Fruit fly (Drosophila melanogaster) whole organism, embryonic: Measurements from ENCODE around the gene mRpL19.
A peak's percentile ranks its signal among the peaks of the same experiment; 100 is the strongest.

ENCODE experiments used
- ATbp ChIP-seq: fragments of 200-800 bp; sonication (Bioruptor generic); optimal IDR thresholded peaks from 2 replicates; lab custom pipeline; 2017; ENCODE audit warnings: missing biosample characterization, mild to moderate bottlenecking, missing genetic modification characterization, missing genetic modification reagents
- Atf6 ChIP-seq: fragments of 200-800 bp; sonication (Bioruptor generic); IDR thresholded peaks from 2 replicates; pipeline ENCODE4 v1.3.6; 2022; ENCODE audit warnings: missing biosample characterization, missing genetic modification characterization
- CG11398 ChIP-seq: fragments of 200-800 bp; sonication (Bioruptor generic); optimal IDR thresholded peaks from 2 replicates; lab custom pipeline; 2016; ENCODE audit warnings: missing biosample characterization, missing genetic modification characterization
- CG1233 ChIP-seq: fragments of 200-800 bp; sonication (Bioruptor generic); optimal IDR thresholded peaks from 4 replicates; lab custom pipeline; 2018; ENCODE audit warnings: missing biosample characterization, mild to moderate bottlenecking, missing genetic modification characterization
- CG12744 ChIP-seq: fragments of 200-800 bp; sonication (Bioruptor generic); optimal IDR thresholded peaks from 2 replicates; lab custom pipeline; 2016; ENCODE audit warnings: missing biosample characterization, missing genetic modification characterization
- CG13287 ChIP-seq: fragments of 200-800 bp; sonication (Bioruptor generic); IDR thresholded peaks from 2 replicates; pipeline ENCODE4 v1.3.6; 2022; ENCODE audit warnings: missing biosample characterization, missing genetic modification characterization; ENCODE audit not compliant: partially characterized antibody
- CG13775 ChIP-seq: fragments of 200-800 bp; sonication (Bioruptor generic); optimal IDR thresholded peaks from 3 replicates; lab custom pipeline; 2017; ENCODE audit warnings: missing biosample characterization, mild to moderate bottlenecking, missing genetic modification characterization
- CG14710 ChIP-seq: fragments of 200-800 bp; sonication (Bioruptor generic); optimal IDR thresholded peaks from 3 replicates; lab custom pipeline; 2019; ENCODE audit warnings: missing biosample characterization, mild to moderate bottlenecking, missing genetic modification characterization, moderate library complexity
- CG17328 ChIP-seq: fragments of 200-800 bp; sonication (Bioruptor generic); IDR thresholded peaks from 2 replicates; pipeline ENCODE4 v1.3.6; 2022; ENCODE audit warnings: missing biosample characterization, missing genetic modification characterization
- CG17829 ChIP-seq: fragments of 200-800 bp; optimal IDR thresholded peaks from 2 replicates; lab custom pipeline; 2019; ENCODE audit warnings: missing biosample characterization, mild to moderate bottlenecking, missing genetic modification characterization, moderate library complexity
- CG30020 ChIP-seq: fragments of 200-800 bp; optimal IDR thresholded peaks from 2 replicates; lab custom pipeline; 2019; ENCODE audit warnings: missing biosample characterization, mild to moderate bottlenecking, missing genetic modification characterization, moderate library complexity
- CG31388 ChIP-seq: fragments of 200-800 bp; sonication (Bioruptor generic); optimal IDR thresholded peaks from 2 replicates; lab custom pipeline; 2016; ENCODE audit warnings: missing biosample characterization, missing genetic modification characterization
- CG3726 ChIP-seq: fragments of 200-800 bp; sonication (Bioruptor generic); IDR thresholded peaks from 3 replicates; pipeline ENCODE4, ENCODE4 v1.3.6; 2022; ENCODE audit warnings: missing biosample characterization, missing genetic modification characterization
- CG4424 ChIP-seq: fragments of 200-800 bp; sonication (Bioruptor generic); optimal IDR thresholded peaks from 3 replicates; lab custom pipeline; 2016; ENCODE audit warnings: missing biosample characterization, missing genetic modification characterization
- CG6689 ChIP-seq: fragments of 200-800 bp; sonication (Bioruptor generic); IDR thresholded peaks from 2 replicates; pipeline ENCODE4 v1.3.6; 2022; ENCODE audit warnings: missing biosample characterization, missing genetic modification characterization
- CG6765 ChIP-seq: fragments of 200-800 bp; sonication (Bioruptor generic); optimal IDR thresholded peaks from 3 replicates; lab custom pipeline; 2017; ENCODE audit warnings: missing biosample characterization, mild to moderate bottlenecking, missing genetic modification characterization
- CG7556 ChIP-seq: fragments of 200-800 bp; sonication (Bioruptor generic); optimal IDR thresholded peaks from 2 replicates; lab custom pipeline; 2017; ENCODE audit warnings: missing biosample characterization, mild to moderate bottlenecking, missing genetic modification characterization
- Dfd ChIP-seq, 2 experiments: fragments of >200 bp; optimal IDR thresholded peaks; 2 replicates each; lab custom pipeline; 2017; ENCODE audit warnings: missing biosample characterization in 2 of 2, missing genetic modification characterization in 2 of 2
- Gsc ChIP-seq: fragments of 200-800 bp; sonication (Bioruptor generic); IDR thresholded peaks from 2 replicates; pipeline ENCODE4 v1.3.6; 2022; ENCODE audit warnings: missing biosample characterization, missing genetic modification characterization
- H2.0 ChIP-seq: fragments of 200-800 bp; sonication (Bioruptor generic); IDR thresholded peaks from 2 replicates; pipeline ENCODE4 v1.3.6; 2022; ENCODE audit warnings: missing biosample characterization, missing genetic modification characterization
- HHEX ChIP-seq: fragments of 200-800 bp; sonication (Bioruptor generic); optimal IDR thresholded peaks from 3 replicates; lab custom pipeline; 2017; ENCODE audit warnings: missing biosample characterization, mild to moderate bottlenecking, missing genetic modification characterization, missing genetic modification reagents
- Hr78 ChIP-seq, 2 experiments: fragments of 200-800 bp in 1 of 2; fragments of >200 bp in 1 of 2; sonication (Bioruptor generic) in 1 of 2; optimal IDR thresholded peaks; 2 replicates each; lab custom pipeline; 2017 to 2019; ENCODE audit warnings: missing biosample characterization in 2 of 2, missing genetic modification characterization in 2 of 2, mild to moderate bottlenecking in 1 of 2, moderate library complexity in 1 of 2
- Nf-YA ChIP-seq: fragments of 200-800 bp; sonication (Bioruptor generic); IDR thresholded peaks from 2 replicates; pipeline ENCODE4 v1.3.6; 2022; ENCODE audit warnings: missing biosample characterization, missing genetic modification characterization
- PHDP ChIP-seq: fragments of 200-800 bp; sonication (Bioruptor generic); optimal IDR thresholded peaks from 3 replicates; lab custom pipeline; 2018; ENCODE audit warnings: missing biosample characterization, mild to moderate bottlenecking, missing genetic modification characterization, moderate library complexity
- Rfx ChIP-seq: fragments of 200-800 bp; sonication (Bioruptor generic); IDR thresholded peaks from 2 replicates; pipeline ENCODE4 v1.3.6; 2022; ENCODE audit warnings: missing biosample characterization, missing genetic modification characterization
- Sox102F ChIP-seq: fragments of 200-800 bp; sonication (Bioruptor generic); optimal IDR thresholded peaks from 2 replicates; lab custom pipeline; 2018; ENCODE audit warnings: missing biosample characterization, mild to moderate bottlenecking, missing genetic modification characterization, moderate library complexity
- Tbp ChIP-seq: fragments of >200 bp; optimal IDR thresholded peaks from 2 replicates; lab custom pipeline; 2018; ENCODE audit warnings: missing biosample characterization, missing genetic modification characterization
- amos ChIP-seq: fragments of 200-800 bp; sonication (Bioruptor generic); IDR thresholded peaks from 2 replicates; pipeline ENCODE4 v1.3.6; 2022; ENCODE audit warnings: missing biosample characterization, missing genetic modification characterization; ENCODE audit not compliant: partially characterized antibody
- cas ChIP-seq: fragments of 200-800 bp; sonication (Bioruptor generic); IDR thresholded peaks from 2 replicates; pipeline ENCODE4 v1.3.6; 2022; ENCODE audit warnings: missing biosample characterization, missing genetic modification characterization
- chinmo ChIP-seq: fragments of 200-800 bp; sonication (Bioruptor generic); IDR thresholded peaks from 4 replicates; pipeline ENCODE4 v1.3.6; 2022; ENCODE audit warnings: missing biosample characterization, missing genetic modification characterization; ENCODE audit not compliant: partially characterized antibody
- crp ChIP-seq, 2 experiments: fragments of 200-800 bp; sonication (Bioruptor generic); optimal IDR thresholded peaks; 2 replicates in 1 of 2; 3 replicates in 1 of 2; lab custom pipeline; 2017; ENCODE audit warnings: missing biosample characterization in 2 of 2, missing genetic modification characterization in 2 of 2, mild to moderate bottlenecking in 1 of 2, moderate library complexity in 1 of 2
- cwo ChIP-seq: fragments of 200-800 bp; sonication (Bioruptor generic); optimal IDR thresholded peaks from 3 replicates; lab custom pipeline; 2017; ENCODE audit warnings: missing biosample characterization, missing genetic modification characterization, mild to moderate bottlenecking, moderate library complexity, missing genetic modification reagents
- dm ChIP-seq: fragments of 200-800 bp; sonication (Bioruptor generic); optimal IDR thresholded peaks from 3 replicates; lab custom pipeline; 2016; ENCODE audit warnings: missing biosample characterization, missing genetic modification characterization
- dmrt11E ChIP-seq: fragments of 200-800 bp; sonication (Bioruptor generic); optimal IDR thresholded peaks from 3 replicates; lab custom pipeline; 2018; ENCODE audit warnings: missing biosample characterization, mild to moderate bottlenecking, missing genetic modification characterization, moderate library complexity
- eyg ChIP-seq: fragments of 200-800 bp; sonication (Bioruptor generic); optimal IDR thresholded peaks from 3 replicates; lab custom pipeline; 2016; ENCODE audit warnings: missing biosample characterization, missing genetic modification characterization
- fru ChIP-seq: fragments of >200 bp; optimal IDR thresholded peaks from 2 replicates; lab custom pipeline; 2017
- ftz-f1 ChIP-seq: fragments of 200-800 bp; sonication (Bioruptor generic); optimal IDR thresholded peaks from 2 replicates; lab custom pipeline; 2016; ENCODE audit warnings: missing biosample characterization, missing genetic modification characterization
- gt ChIP-seq: fragments of 200-800 bp; sonication (Bioruptor generic); IDR thresholded peaks from 2 replicates; pipeline ENCODE4 v1.3.6; 2022; ENCODE audit warnings: missing biosample characterization, missing genetic modification characterization
- h ChIP-seq: fragments of >200 bp; optimal IDR thresholded peaks from 2 replicates; lab custom pipeline; 2017
- inv ChIP-seq: fragments of 200-800 bp; sonication (Bioruptor generic); IDR thresholded peaks from 2 replicates; pipeline ENCODE4 v1.3.6; 2022; ENCODE audit warnings: missing biosample characterization, missing genetic modification characterization; ENCODE audit not compliant: partially characterized antibody
- kah ChIP-seq: fragments of 200-800 bp; sonication (Bioruptor generic); optimal IDR thresholded peaks from 2 replicates; lab custom pipeline; 2018; ENCODE audit warnings: missing biosample characterization, mild to moderate bottlenecking, missing genetic modification characterization
- knrl ChIP-seq: fragments of 200-800 bp; sonication (Bioruptor generic); IDR thresholded peaks from 3 replicates; pipeline ENCODE4 v1.3.6; 2022; ENCODE audit warnings: missing biosample characterization, missing genetic modification characterization; ENCODE audit not compliant: partially characterized antibody
- nerfin-1 ChIP-seq: fragments of 200-800 bp; sonication (Bioruptor generic); optimal IDR thresholded peaks from 3 replicates; lab custom pipeline; 2019; ENCODE audit warnings: missing biosample characterization, mild to moderate bottlenecking, missing genetic modification characterization, moderate library complexity
- phol ChIP-seq: fragments of 200-800 bp; sonication (Bioruptor generic); optimal IDR thresholded peaks from 3 replicates; lab custom pipeline; 2018; ENCODE audit warnings: missing biosample characterization, mild to moderate bottlenecking, missing genetic modification characterization, moderate library complexity
- ranshi ChIP-seq: fragments of 200-800 bp; sonication (Bioruptor generic); IDR thresholded peaks from 2 replicates; pipeline ENCODE4 v1.3.6; 2022; ENCODE audit warnings: missing biosample characterization, missing genetic modification characterization
- slbo ChIP-seq: fragments of 200-800 bp; sonication (Bioruptor generic); IDR thresholded peaks from 2 replicates; pipeline ENCODE4 v1.3.6; 2022; ENCODE audit warnings: missing biosample characterization, missing genetic modification characterization
- sna ChIP-seq: fragments of 200-800 bp; sonication (Bioruptor generic); IDR thresholded peaks from 2 replicates; pipeline ENCODE4 v1.3.6; 2022; ENCODE audit warnings: missing biosample characterization, missing genetic modification characterization; ENCODE audit not compliant: partially characterized antibody
- sqz ChIP-seq: fragments of 200-800 bp; sonication (Bioruptor generic); optimal IDR thresholded peaks from 3 replicates; lab custom pipeline; 2018; ENCODE audit warnings: missing biosample characterization, mild to moderate bottlenecking, missing genetic modification characterization
- tin ChIP-seq: fragments of 200-800 bp; sonication (Bioruptor generic); optimal IDR thresholded peaks from 3 replicates; lab custom pipeline; 2016; ENCODE audit warnings: missing biosample characterization, missing genetic modification characterization
- zen ChIP-seq: fragments of 200-800 bp; sonication (Bioruptor generic); optimal IDR thresholded peaks from 3 replicates; lab custom pipeline; 2018; ENCODE audit warnings: missing biosample characterization, mild to moderate bottlenecking, missing genetic modification characterization, moderate library complexity

Gene mRpL19

DNA sequence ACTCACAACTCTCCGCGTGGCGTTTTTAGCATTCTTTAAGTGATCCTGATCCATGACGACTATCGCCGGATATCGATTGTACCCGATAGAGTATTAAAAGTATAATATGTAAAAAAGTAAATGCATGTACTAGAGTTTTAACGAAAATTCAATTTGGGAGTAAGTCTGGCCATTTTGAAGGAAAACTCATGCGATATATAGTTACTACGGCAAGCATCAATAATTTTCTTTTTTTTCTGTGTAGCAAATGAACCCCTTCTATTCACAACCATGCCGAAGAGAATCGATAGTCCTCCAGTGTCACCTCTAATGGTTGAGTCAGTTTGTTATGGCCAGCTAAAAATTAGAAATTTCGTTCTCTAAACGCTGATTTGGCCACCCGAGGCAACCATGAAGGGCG is 21.2 kb upstream of the mRpL19 start, which contains the start of the genes Sys1 and Dhod (continued):
- TF ChIP-seq HHEX (GFP tag; lab: Kevin White, UChicago): peak; percentile 38
- no peak for TF ChIP-seq gt
- no peak for TF ChIP-seq ATbp
- TF ChIP-seq CG13775: peak; percentile 76
- TF ChIP-seq Tbp: no peak
- TF ChIP-seq CG13287 (GFP tag; lab: Robert Waterston, UW): peak; percentile 90
- no peak for TF ChIP-seq fru (lab: Kevin White, UChicago)
- TF ChIP-seq CG4424 (GFP tag; lab: Kevin White, UChicago): peak; percentile 70
- TF ChIP-seq tin: peak; percentile 63
- peak; percentile 43 for TF ChIP-seq CG11398 (GFP tag; lab: Kevin White, UChicago)
- TF ChIP-seq ranshi (GFP tag; lab: Robert Waterston, UW): 0 out of 2 replicates have a peak, but pooled peaks have one; percentile 35
- TF ChIP-seq kah (GFP tag; lab: Kevin White, UChicago): no peak
- TF ChIP-seq CG17328: peak; percentile 31; the same call in 1 of the 2 replicates
- TF ChIP-seq Hr78 (GFP tag; optimal IDR thresholded peaks at IDR 0.05; lab: Kevin White, UChicago): no peak
- no peak for TF ChIP-seq sqz (GFP tag; lab: Kevin White, UChicago)
- no peak for TF ChIP-seq h (lab: Kevin White, UChicago)
- peak; percentile 65; the same call in 1 of the 4 replicates for TF ChIP-seq chinmo (GFP tag; lab: Robert Waterston, UW)
- peak; percentile 42 for TF ChIP-seq cwo (GFP tag; lab: Kevin White, UChicago)
- peak; percentile 90 for TF ChIP-seq slbo
- TF ChIP-seq Dfd (GFP tag; optimal IDR thresholded peaks at IDR 0.05; lab: Kevin White, UChicago): no peak
- peak; percentile 58 for TF ChIP-seq dm (GFP tag; lab: Kevin White, UChicago)
- TF ChIP-seq dmrt11E (tag; lab: Kevin White, UChicago): peak; percentile 51
- peak; percentile 62 for TF ChIP-seq Sox102F
- TF ChIP-seq CG17829 (tag; lab: Kevin White, UChicago): peak; percentile 60
- TF ChIP-seq ftz-f1 (GFP tag; lab: Kevin White, UChicago): no peak
- peak; percentile 51 for TF ChIP-seq eyg (GFP tag; lab: Kevin White, UChicago)
- TF ChIP-seq H2.0 (GFP tag; lab: Robert Waterston, UW): peak; percentile 56
- peak; percentile 73 for TF ChIP-seq CG14710 (tag; lab: Kevin White, UChicago)
- TF ChIP-seq CG31388 (GFP tag; lab: Kevin White, UChicago): peak; percentile 4
- peak; percentile 91 for TF ChIP-seq CG6689 (GFP tag; lab: Robert Waterston, UW)
- TF ChIP-seq inv (GFP tag; lab: Robert Waterston, UW): peak; percentile 78
- TF ChIP-seq crp (GFP tag; optimal IDR thresholded peaks at IDR 0.05; lab: Kevin White, UChicago): no peak
- TF ChIP-seq Rfx (GFP tag; lab: Robert Waterston, UW): peak; percentile 77
- TF ChIP-seq CG1233 (GFP tag; lab: Kevin White, UChicago): peak; percentile 52
- TF ChIP-seq CG30020 (tag; lab: Kevin White, UChicago): peak; percentile 45
- peak; percentile 61 for TF ChIP-seq CG12744 (GFP tag; lab: Kevin White, UChicago)
- TF ChIP-seq CG7556 (GFP tag; lab: Kevin White, UChicago): peak; percentile 33
- TF ChIP-seq sna (GFP tag; lab: Robert Waterston, UW): peak; percentile 72; the same call in 1 of the 2 replicates
- TF ChIP-seq cas (GFP tag; lab: Robert Waterston, UW): 0 out of 2 replicates have a peak, but pooled peaks have one; percentile 37
- TF ChIP-seq zen (tag; lab: Kevin White, UChicago): peak; percentile 41
- TF ChIP-seq amos (GFP tag; lab: Robert Waterston, UW): peak; percentile 78
- peak; percentile 87 for TF ChIP-seq knrl (GFP tag; lab: Robert Waterston, UW)
- TF ChIP-seq Gsc (GFP tag; lab: Robert Waterston, UW): no peak
- peak; percentile 74 for TF ChIP-seq phol (tag; lab: Kevin White, UChicago)
- peak; percentile 34 for TF ChIP-seq nerfin-1 (tag; lab: Kevin White, UChicago)
- peak; percentile 49 for TF ChIP-seq PHDP (tag; lab: Kevin White, UChicago)
- no peak for TF ChIP-seq CG3726 (GFP tag; lab: Robert Waterston, UW)
- TF ChIP-seq Atf6: peak; percentile 58
- TF ChIP-seq CG6765 (GFP tag; lab: Kevin White, UChicago): no peak
- peak; percentile 24; the same call in 1 of the 2 replicates for TF ChIP-seq Nf-YA (GFP tag; lab: Robert Waterston, UW)
